Worm (Caenorhabditis elegans) whole organism, L4 larva: ENCODE data around the gene ceh-62.

Experiments
- F37D6.2 ChIP-seq: sonication (generic microtip); optimal IDR thresholded peaks from 2 replicates; lab custom pipeline; 2016; ENCODE audit warnings: mild to moderate bottlenecking, missing genetic modification characterization, missing compliant biosample characterization
- F49E8.2 ChIP-seq: sonication (generic microtip); optimal IDR thresholded peaks from 2 replicates; lab custom pipeline; 2016; ENCODE audit warnings: missing compliant biosample characterization, mild to moderate bottlenecking, missing genetic modification characterization, borderline replicate concordance
- R02D3.7 ChIP-seq: fragments of 150-350 bp; sonication (generic microtip); optimal IDR thresholded peaks from 3 replicates; lab custom pipeline; 2014; ENCODE audit warnings: missing biosample characterization, missing genetic modification characterization
- T26A8.4 ChIP-seq: fragments of 200-800 bp; sonication (Bioruptor generic); IDR thresholded peaks from 2 replicates; pipeline ENCODE4 v1.3.6; 2022; ENCODE audit warnings: missing genetic modification characterization, missing compliant biosample characterization
- Y48G9A.11 ChIP-seq: fragments of 200-800 bp; sonication (Bioruptor generic); IDR thresholded peaks from 2 replicates; pipeline ENCODE4 v1.3.6; 2022; ENCODE audit warnings: missing genetic modification reagents, missing genetic modification characterization, missing compliant biosample characterization
- ZK337.2 ChIP-seq: fragments of 200-800 bp; sonication (Bioruptor generic); IDR thresholded peaks from 2 replicates; pipeline ENCODE4 v1.3.6; 2022; ENCODE audit warnings: missing genetic modification reagents, missing genetic modification characterization, missing compliant biosample characterization
- aha-1 ChIP-seq: fragments of 150-350 bp; peaks from one replicate; lab custom pipeline; 2014; ENCODE audit warnings: missing biosample characterization, missing genetic modification characterization
- aly-2 ChIP-seq: sonication (generic microtip); optimal IDR thresholded peaks from 2 replicates; lab custom pipeline; 2018; ENCODE audit warnings: missing biosample characterization, missing genetic modification characterization
- ama-1 ChIP-seq: fragments of 150-350 bp; optimal IDR thresholded peaks from 2 replicates; lab custom pipeline; 2014; ENCODE audit warnings: inconsistent platforms, mixed read lengths
- ceh-28 ChIP-seq: fragments of 150-350 bp; optimal IDR thresholded peaks from 2 replicates; lab custom pipeline; 2014; ENCODE audit warnings: missing biosample characterization, missing genetic modification reagents, missing genetic modification characterization
- ceh-32 ChIP-seq: sonication (generic microtip); optimal IDR thresholded peaks from 2 replicates; lab custom pipeline; 2016; ENCODE audit warnings: mild to moderate bottlenecking, missing genetic modification characterization, missing compliant biosample characterization; ENCODE audit not compliant: poor library complexity
- ceh-44 ChIP-seq: fragments of 200-800 bp; sonication (Bioruptor generic); IDR thresholded peaks from 2 replicates; pipeline ENCODE4 v1.3.6; 2022; ENCODE audit warnings: missing genetic modification reagents, missing genetic modification characterization, missing compliant biosample characterization
- ceh-82 ChIP-seq: sonication (generic microtip); optimal IDR thresholded peaks from 2 replicates; lab custom pipeline; 2017; ENCODE audit warnings: missing biosample characterization, missing genetic modification characterization
- ces-1 ChIP-seq: fragments of 150-350 bp; sonication (generic microtip); optimal IDR thresholded peaks from 4 replicates; lab custom pipeline; 2014; ENCODE audit warnings: missing biosample characterization, missing genetic modification reagents, missing genetic modification characterization
- cey-2 ChIP-seq: sonication (generic microtip); optimal IDR thresholded peaks from 3 replicates; lab custom pipeline; 2017; ENCODE audit warnings: missing genetic modification characterization, mild to moderate bottlenecking, missing compliant biosample characterization, antibody characterized with exemption, borderline replicate concordance; ENCODE audit not compliant: insufficient read depth
- daf-16 ChIP-seq, 3 experiments: sonication (generic microtip); optimal IDR thresholded peaks; 2 replicates each; lab custom pipeline; 2016 to 2017; ENCODE audit warnings: missing genetic modification characterization in 3 of 3, missing genetic modification reagents in 3 of 3, mild to moderate bottlenecking in 2 of 3, missing compliant biosample characterization in 2 of 3, missing biosample characterization in 1 of 3, moderate library complexity in 1 of 3
- daf-8 ChIP-seq: fragments of 200-800 bp; sonication (Bioruptor generic); IDR thresholded peaks from 2 replicates; pipeline ENCODE4 v1.3.6; 2022; ENCODE audit warnings: missing genetic modification characterization, missing compliant biosample characterization
- dmd-8 ChIP-seq: fragments of 200-800 bp; sonication (Bioruptor generic); IDR thresholded peaks from 2 replicates; pipeline ENCODE4 v1.3.6; 2022; ENCODE audit warnings: missing genetic modification characterization, missing compliant biosample characterization
- dmd-9 ChIP-seq: fragments of 200-800 bp; sonication (Bioruptor generic); IDR thresholded peaks from 2 replicates; pipeline ENCODE4 v1.3.6; 2022; ENCODE audit warnings: missing genetic modification reagents, missing genetic modification characterization, missing compliant biosample characterization
- dpl-1 ChIP-seq: fragments of 150-350 bp; optimal IDR thresholded peaks from 2 replicates; lab custom pipeline; 2014; ENCODE audit warnings: missing biosample characterization, missing genetic modification reagents, missing genetic modification characterization
- fos-1 ChIP-seq: fragments of 150-350 bp; optimal IDR thresholded peaks from 2 replicates; lab custom pipeline; 2014; ENCODE audit warnings: missing biosample characterization, missing genetic modification characterization
- gei-8 ChIP-seq: fragments of 200-800 bp; sonication (Bioruptor generic); optimal IDR thresholded peaks from 2 replicates; lab custom pipeline; 2018; ENCODE audit warnings: mild to moderate bottlenecking, missing genetic modification characterization, missing compliant biosample characterization
- hif-1 ChIP-seq, 2 experiments: sonication (generic microtip); optimal IDR thresholded peaks; 2 replicates each; lab custom pipeline; 2016 to 2017; ENCODE audit warnings: missing compliant biosample characterization in 2 of 2, missing genetic modification characterization in 2 of 2, missing genetic modification reagents in 2 of 2, missing genotype in 2 of 2, mild to moderate bottlenecking in 1 of 2
- hlh-30 ChIP-seq: sonication (generic microtip); optimal IDR thresholded peaks from 2 replicates; lab custom pipeline; 2017; ENCODE audit warnings: antibody characterized with exemption, mild to moderate bottlenecking, missing genetic modification characterization, missing compliant biosample characterization; ENCODE audit not compliant: insufficient read depth
- lin-15B ChIP-seq: fragments of 150-350 bp; sonication (generic microtip); optimal IDR thresholded peaks from 3 replicates; lab custom pipeline; 2014; ENCODE audit warnings: missing biosample characterization, missing genetic modification characterization
- lin-38 ChIP-seq: fragments of 200-800 bp; sonication (Bioruptor generic); IDR thresholded peaks from 2 replicates; pipeline ENCODE4 v1.3.6; 2022; ENCODE audit warnings: missing genetic modification reagents, missing genetic modification characterization, missing compliant biosample characterization
- lin-39 ChIP-seq: fragments of 150-350 bp; optimal IDR thresholded peaks from 2 replicates; lab custom pipeline; 2014; ENCODE audit warnings: missing biosample characterization, missing genetic modification reagents, missing genetic modification characterization
- lir-3 ChIP-seq: sonication (generic microtip); optimal IDR thresholded peaks from 2 replicates; lab custom pipeline; 2016; ENCODE audit warnings: mild to moderate bottlenecking, missing genetic modification characterization, missing compliant biosample characterization
- mdl-1 ChIP-seq, 2 experiments: fragments of 150-350 bp in 1 of 2; sonication (generic microtip) in 1 of 2; optimal IDR thresholded peaks; 2 replicates each; lab custom pipeline; 2014 to 2017; ENCODE audit warnings: missing biosample characterization in 2 of 2, missing genetic modification characterization in 2 of 2
- mep-1 ChIP-seq: fragments of 150-350 bp; sonication (generic microtip); optimal IDR thresholded peaks from 3 replicates; lab custom pipeline; 2014; ENCODE audit warnings: missing biosample characterization, missing genetic modification characterization
- mes-2 ChIP-seq: sonication (generic microtip); optimal IDR thresholded peaks from 2 replicates; lab custom pipeline; 2016; ENCODE audit warnings: missing genotype, mild to moderate bottlenecking, missing genetic modification characterization, missing compliant biosample characterization; ENCODE audit not compliant: poor library complexity, severe bottlenecking
- mxl-2 ChIP-seq: fragments of 200-800 bp; sonication (Bioruptor generic); conservative IDR thresholded peaks from 2 replicates; pipeline ENCODE4 v1.3.6; 2022; ENCODE audit warnings: missing genetic modification reagents, missing genetic modification characterization, missing compliant biosample characterization
- nhr-10 ChIP-seq: fragments of 150-350 bp; optimal IDR thresholded peaks from 2 replicates; lab custom pipeline; 2014; ENCODE audit warnings: missing biosample characterization, missing genetic modification characterization
- nhr-102 ChIP-seq: sonication (generic microtip); optimal IDR thresholded peaks from 2 replicates; lab custom pipeline; 2016; ENCODE audit warnings: mild to moderate bottlenecking, missing genetic modification characterization, moderate library complexity, missing compliant biosample characterization
- nhr-111 ChIP-seq: fragments of 200-800 bp; sonication (Bioruptor generic); optimal IDR thresholded peaks from 2 replicates; lab custom pipeline; 2018; ENCODE audit warnings: mild to moderate bottlenecking, missing genetic modification characterization, missing compliant biosample characterization
- nhr-77 ChIP-seq: fragments of 150-350 bp; optimal IDR thresholded peaks from 2 replicates; lab custom pipeline; 2014; ENCODE audit warnings: missing biosample characterization, missing genetic modification characterization
- pha-4 ChIP-seq, 2 experiments: fragments of 150-350 bp in 1 of 2; fragments of 200-800 bp in 1 of 2; sonication (Bioruptor generic) in 1 of 2; IDR thresholded peaks in 1 of 2; optimal IDR thresholded peaks in 1 of 2; 2 replicates each; pipeline versions ENCODE4 v1.3.6 to Lab custom; 2014 to 2022; ENCODE audit warnings: missing genetic modification characterization in 2 of 2, missing genetic modification reagents in 2 of 2, missing biosample characterization in 1 of 2, missing compliant biosample characterization in 1 of 2
- php-3 ChIP-seq: fragments of 200-800 bp; sonication (Bioruptor generic); IDR thresholded peaks from 2 replicates; pipeline ENCODE4 v1.3.6; 2022; ENCODE audit warnings: missing genetic modification reagents, missing genetic modification characterization, missing compliant biosample characterization
- pqm-1 ChIP-seq: sonication (generic microtip); optimal IDR thresholded peaks from 2 replicates; lab custom pipeline; 2017; ENCODE audit warnings: missing biosample characterization, missing genetic modification characterization
- sdz-12 ChIP-seq: fragments of 200-800 bp; sonication (Bioruptor generic); optimal IDR thresholded peaks from 2 replicates; lab custom pipeline; 2018; ENCODE audit warnings: mild to moderate bottlenecking, missing genetic modification characterization, missing compliant biosample characterization
- skn-1 ChIP-seq: fragments of 150-350 bp; optimal IDR thresholded peaks from 2 replicates; lab custom pipeline; 2014; ENCODE audit warnings: missing biosample characterization, missing genetic modification characterization
- tra-1 ChIP-seq: fragments of 200-800 bp; sonication (Bioruptor generic); IDR thresholded peaks from 2 replicates; pipeline ENCODE4 v1.3.6; 2022; ENCODE audit warnings: missing genetic modification reagents, missing genetic modification characterization, missing compliant biosample characterization
- unc-62 ChIP-seq, 3 experiments: fragments of 150-350 bp in 1 of 3; sonication (generic microtip); optimal IDR thresholded peaks in 2 of 3; peaks in 1 of 3; 1 replicate in 1 of 3; 2 replicates in 2 of 3; lab custom pipeline; 2014 to 2017; ENCODE audit warnings: missing biosample characterization in 3 of 3, missing genetic modification characterization in 3 of 3, missing genetic modification reagents in 3 of 3, missing genotype in 1 of 3
- zag-1 ChIP-seq: fragments of 150-350 bp; optimal IDR thresholded peaks from 2 replicates; lab custom pipeline; 2014; ENCODE audit warnings: missing biosample characterization, missing genetic modification characterization
- zip-11 ChIP-seq: fragments of 200-800 bp; sonication (Bioruptor generic); IDR thresholded peaks from 2 replicates; pipeline ENCODE4 v1.3.6; 2022; ENCODE audit warnings: missing genetic modification characterization, missing compliant biosample characterization
- zip-2 ChIP-seq: fragments of 150-350 bp; optimal IDR thresholded peaks from 2 replicates; lab custom pipeline; 2014; ENCODE audit warnings: missing biosample characterization, missing genetic modification characterization
- ztf-7 ChIP-seq: fragments of 150-350 bp; optimal IDR thresholded peaks from 2 replicates; lab custom pipeline; 2014; ENCODE audit warnings: missing biosample characterization, missing genetic modification characterization

Gene ceh-62

ce11 chrII:10784248-10784647 is 21.3 kb upstream of the ceh-62 start:
- TF ChIP-seq lin-39: no peak
- TF ChIP-seq ceh-28 (tag; lab: Kevin White, UChicago): no peak
- TF ChIP-seq lin-15B (tag; lab: Kevin White, UChicago): no peak
- no peak for TF ChIP-seq skn-1
- no peak for TF ChIP-seq aha-1 (tag; lab: Kevin White, UChicago)
- TF ChIP-seq mdl-1 (tag; optimal IDR thresholded peaks at IDR 0.05; lab: Kevin White, UChicago): no peak
- no peak for TF ChIP-seq ces-1 (GFP tag; lab: Kevin White, UChicago)
- no peak for TF ChIP-seq hif-1 (tag; optimal IDR thresholded peaks at IDR 0.05; lab: Kevin White, UChicago)

DNA sequence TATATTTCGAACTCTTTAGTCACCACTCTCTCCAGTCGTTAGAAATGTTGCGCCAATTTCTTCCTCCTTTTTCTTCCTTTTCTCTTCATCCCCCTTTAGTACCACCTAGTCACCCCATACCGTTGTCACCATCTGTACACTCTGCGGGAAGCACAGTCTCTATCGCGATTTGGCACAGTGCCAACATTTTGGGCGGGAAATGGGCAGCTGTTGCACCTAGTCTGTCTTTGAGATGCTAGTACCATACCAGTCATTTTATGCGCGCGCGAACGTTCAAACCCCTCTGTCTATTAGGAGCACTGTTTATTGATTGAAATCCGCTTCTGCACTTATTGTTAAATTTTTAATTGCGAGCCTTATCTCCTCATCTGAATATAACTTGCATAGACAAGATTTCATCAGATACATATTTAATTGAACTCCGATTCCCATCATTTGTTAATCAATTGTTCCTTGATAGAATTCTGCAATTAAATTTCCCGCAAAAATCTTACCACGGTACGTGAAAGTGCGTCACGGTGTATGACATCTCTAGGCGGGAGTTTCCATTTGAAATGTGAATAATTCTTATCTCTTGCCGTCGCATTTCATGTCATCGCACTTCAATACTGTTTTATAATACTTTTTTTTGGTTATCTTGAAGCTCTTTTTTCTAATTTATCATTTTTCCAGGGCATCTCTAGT is 20.6 kb upstream of the ceh-62 start, which contains the start of gene cdl-1:
TSS of gene cdl-1 (plus strand) at position 673 of the 684 bp plus-strand sequence.
- TF ChIP-seq aly-2 (tag; lab: Kevin White, UChicago): no peak
- TF ChIP-seq R02D3.7 (tag; lab: Kevin White, UChicago): no peak
- TF ChIP-seq hlh-30 (tag; lab: Kevin White, UChicago): peak; percentile 62
- TF ChIP-seq mxl-2: no peak
- TF ChIP-seq mep-1 (tag; lab: Kevin White, UChicago): peak; percentile 55
- TF ChIP-seq pha-4 (GFP tag; IDR thresholded peaks at IDR 0.05; lab: Robert Waterston, UW): no peak
- peak; percentile 69 for TF ChIP-seq pha-4 (tag; optimal IDR thresholded peaks at IDR 0.05; lab: Kevin White, UChicago)
- no peak for TF ChIP-seq gei-8 (GFP tag; lab: Kevin White, UChicago)
- no peak for TF ChIP-seq mdl-1 (tag; optimal IDR thresholded peaks at IDR 0.05; lab: Kevin White, UChicago)
- no peak for TF ChIP-seq daf-16 (GFP tag; optimal IDR thresholded peaks at IDR 0.05; lab: Kevin White, UChicago)
- peak; percentile 65 for TF ChIP-seq daf-16 (tag; optimal IDR thresholded peaks at IDR 0.05; lab: Kevin White, UChicago)
- TF ChIP-seq nhr-102 (tag; lab: Kevin White, UChicago): peak; percentile 33
- peak; percentile 84 for TF ChIP-seq mes-2
- peak; percentile 2 for TF ChIP-seq pqm-1 (tag; lab: Kevin White, UChicago)
- TF ChIP-seq ama-1: no peak
- TF ChIP-seq php-3: no peak
- TF ChIP-seq ceh-44 (GFP tag; lab: Robert Waterston, UW): no peak
- TF ChIP-seq ceh-32: no peak
- no peak for TF ChIP-seq dmd-8 (GFP tag; lab: Robert Waterston, UW)
- TF ChIP-seq nhr-10 (tag; lab: Kevin White, UChicago): no peak
- TF ChIP-seq F49E8.2: no peak
- peak; percentile 24 for TF ChIP-seq aha-1 (tag; lab: Kevin White, UChicago)
- no peak for TF ChIP-seq Y48G9A.11 (GFP tag; lab: Robert Waterston, UW)
- TF ChIP-seq zip-11: no peak
- TF ChIP-seq tra-1 (GFP tag; lab: Robert Waterston, UW): no peak
- no peak for TF ChIP-seq F37D6.2 (tag; lab: Kevin White, UChicago)
- TF ChIP-seq sdz-12 (GFP tag; lab: Kevin White, UChicago): no peak
- no peak for TF ChIP-seq daf-8 (GFP tag; lab: Robert Waterston, UW)
- no peak for TF ChIP-seq nhr-111
- TF ChIP-seq fos-1 (tag; lab: Kevin White, UChicago): no peak
- TF ChIP-seq lin-38 (GFP tag; lab: Robert Waterston, UW): peak; percentile 73
- peak; percentile 4 for TF ChIP-seq nhr-77 (tag; lab: Kevin White, UChicago)
- TF ChIP-seq dmd-9 (GFP tag; lab: Robert Waterston, UW): no peak
- TF ChIP-seq ztf-7 (tag; lab: Kevin White, UChicago): no peak
- TF ChIP-seq ceh-82 (tag; lab: Kevin White, UChicago): no peak
- TF ChIP-seq lir-3: no peak
- peak in 1 of 2 experiments; percentile 65 for TF ChIP-seq unc-62 (GFP tag; optimal IDR thresholded peaks at IDR 0.05 in 1 of 2; lab: Kevin White, UChicago)
- TF ChIP-seq unc-62 (tag; optimal IDR thresholded peaks at IDR 0.05; lab: Kevin White, UChicago): no peak
- TF ChIP-seq T26A8.4 (GFP tag; lab: Robert Waterston, UW): peak; percentile 39; the same call in 1 of the 2 replicates
- no peak for TF ChIP-seq cey-2 (tag; lab: Kevin White, UChicago)
- no peak for TF ChIP-seq zip-2 (tag; lab: Kevin White, UChicago)
- TF ChIP-seq ceh-28 (tag; lab: Kevin White, UChicago): no peak
- TF ChIP-seq lin-15B (tag; lab: Kevin White, UChicago): no peak
- TF ChIP-seq zag-1 (tag; lab: Kevin White, UChicago): no peak
- TF ChIP-seq dpl-1 (GFP tag; lab: Kevin White, UChicago): peak; percentile 97
- no peak for TF ChIP-seq ZK337.2
